Worm (Caenorhabditis elegans): Measurements from ENCODE around the gene clec-125.

The clec-125 gene

DNA sequence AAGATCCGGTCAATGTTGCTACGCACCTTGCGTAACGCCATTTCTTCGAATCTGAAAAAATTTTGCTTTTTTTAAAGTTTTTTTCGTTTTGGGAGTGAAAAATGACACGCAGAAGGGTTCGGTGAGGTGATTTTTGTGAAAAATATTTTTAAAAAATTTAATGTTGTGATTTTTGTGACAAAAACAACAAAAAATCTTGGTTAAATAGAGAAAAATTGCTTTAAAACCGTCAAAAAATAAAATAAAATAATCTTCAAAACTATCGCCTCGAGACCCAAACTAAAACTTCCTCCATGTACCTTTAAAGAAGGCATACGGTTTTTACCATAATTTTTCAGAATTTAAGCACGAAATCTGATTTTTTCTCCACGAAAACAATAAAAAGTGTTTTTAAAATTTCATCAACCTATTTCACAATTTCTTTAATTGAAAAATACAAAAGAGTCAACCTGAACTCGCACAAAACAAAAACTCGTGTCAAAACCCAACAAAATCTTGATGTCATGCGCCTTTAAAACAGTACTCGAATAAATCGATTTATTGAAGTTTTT lies 30.7 kb downstream of the clec-125 start, which contains the start of gene apd-3 (continued):
- TF ChIP-seq F57C9.4 (tag; optimal IDR thresholded peaks at IDR 0.05) (no peak), mel-28 (tag; optimal IDR thresholded peaks at IDR 0.05; ENCODE audit: borderline replicate concordance) (no peak), Y53G8AR.9 (GFP tag; conservative IDR thresholded peaks at IDR 0.05) (no peak), atf-7 (tag; optimal IDR thresholded peaks at IDR 0.05) (no peak), B0035.1 (tag; optimal IDR thresholded peaks at IDR 0.05) (no peak), T26A5.8 (tag; optimal IDR thresholded peaks at IDR 0.05) (no peak), aptf-2 (GFP tag; conservative IDR thresholded peaks at IDR 0.05) (no peak), let-526 (GFP tag; IDR thresholded peaks at IDR 0.05) (no peak), K12H6.12 (tag; optimal IDR thresholded peaks at IDR 0.05) (no peak), egl-18 (GFP tag; IDR thresholded peaks at IDR 0.05) (no peak), B0019.2 (GFP tag; conservative IDR thresholded peaks at IDR 0.05) (no peak), let-607 (tag; optimal IDR thresholded peaks at IDR 0.05) (no peak), lsl-1 (GFP tag; optimal IDR thresholded peaks at IDR 0.05) (peak; percentile 98), D2030.7 (GFP tag; IDR thresholded peaks at IDR 0.05) (peak; percentile 58), bed-2 (GFP tag; IDR thresholded peaks at IDR 0.05) (no peak), mcd-1 (GFP tag; IDR thresholded peaks at IDR 0.05) (peak; percentile 32; the same call in 1 of the 2 replicates), madf-10 (tag; optimal IDR thresholded peaks at IDR 0.05) (no peak), F39B2.1 (GFP tag; IDR thresholded peaks at IDR 0.05) (no peak), hrde-1 (tag; optimal IDR thresholded peaks at IDR 0.05; ENCODE audit: borderline replicate concordance) (no peak), nhr-90 (tag; optimal IDR thresholded peaks at IDR 0.05) (no peak), lsy-27 (tag; optimal IDR thresholded peaks at IDR 0.05; ENCODE audit: borderline replicate concordance, insufficient read depth) (no peak)

DNA sequence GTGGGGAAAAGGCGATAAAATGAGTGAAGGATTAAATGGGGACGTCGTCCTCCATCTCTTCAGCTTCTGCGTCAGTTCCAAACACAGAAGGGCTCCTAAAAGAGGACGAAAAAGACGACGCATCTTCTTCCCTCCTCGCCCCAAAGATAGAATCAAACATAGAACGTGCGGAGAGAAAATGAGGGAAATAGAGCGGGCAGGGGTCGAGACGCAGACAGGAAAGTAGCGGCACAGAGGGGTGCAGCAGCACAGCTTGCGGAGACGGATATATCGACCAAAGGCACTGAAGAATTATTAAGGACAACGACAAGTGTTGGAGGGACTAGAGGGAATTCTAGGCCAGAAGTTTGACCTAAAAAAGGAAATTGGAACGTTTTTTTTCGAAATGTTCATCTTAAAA lies 31.5 kb downstream of the clec-125 start:
- TF ChIP-seq aptf-3 (GFP tag; IDR thresholded peaks at IDR 0.05), result no peak
- no peak for TF ChIP-seq ZK185.1 (tag; optimal IDR thresholded peaks at IDR 0.05; ENCODE audit: poor library complexity, severe bottlenecking)
- TF ChIP-seq rpc-1 (optimal IDR thresholded peaks at IDR 0.05), result no peak
- no peak for TF ChIP-seq rpc-1 (tag; optimal IDR thresholded peaks at IDR 0.05)
- no peak for TF ChIP-seq F49E8.2 (tag; optimal IDR thresholded peaks at IDR 0.05; ENCODE audit: insufficient read depth)
- TF ChIP-seq egrh-3 (GFP tag; IDR thresholded peaks at IDR 0.05), result 0 out of 2 replicates have a peak, but pooled peaks have one; percentile 18
- TF ChIP-seq mcd-1 (GFP tag; IDR thresholded peaks at IDR 0.05), result peak; percentile 54
- TF ChIP-seq ccch-3 (GFP tag; optimal IDR thresholded peaks at IDR 0.05), result no peak
- TF ChIP-seq madf-3 (GFP tag; IDR thresholded peaks at IDR 0.05), result no peak
- TF ChIP-seq ceh-27 (GFP tag; optimal IDR thresholded peaks at IDR 0.05), result peak; percentile 37
- peak; percentile 74; the same call in 1 of the 2 replicates for TF ChIP-seq hmg-1.2 (GFP tag; IDR thresholded peaks at IDR 0.05)
- no peak for TF ChIP-seq mes-4 (tag; optimal IDR thresholded peaks at IDR 0.05)
- TF ChIP-seq F55B11.4 (tag; optimal IDR thresholded peaks at IDR 0.05; ENCODE audit: borderline replicate concordance, insufficient read depth), result no peak
- TF ChIP-seq K11D2.4 (GFP tag; IDR thresholded peaks at IDR 0.05), result no peak
- peak; percentile 84 for TF ChIP-seq zfh-2 (GFP tag; conservative IDR thresholded peaks at IDR 0.05)
- TF ChIP-seq lin-40 (tag; optimal IDR thresholded peaks at IDR 0.05), result no peak
- no peak for TF ChIP-seq mxl-1 (tag; optimal IDR thresholded peaks at IDR 0.05)
- TF ChIP-seq hlh-12 (tag; optimal IDR thresholded peaks at IDR 0.05), result no peak
